Fruit fly (Drosophila melanogaster) whole organism: ENCODE results near the gene CG32354.

Experiments used
- CG8478 ChIP-seq: fragments of >200 bp; optimal IDR thresholded peaks from 2 replicates; lab custom pipeline; 2018; ENCODE audit warnings: inconsistent platforms
- pan ChIP-seq: fragments of >200 bp; optimal IDR thresholded peaks from 2 replicates; lab custom pipeline; 2017
- psq ChIP-seq: fragments of >200 bp; optimal IDR thresholded peaks from 2 replicates; lab custom pipeline; 2017
- usp ChIP-seq: fragments of >200 bp; optimal IDR thresholded peaks from 2 replicates; lab custom pipeline; 2017; ENCODE audit warnings: missing biosample characterization, missing genetic modification characterization, mixed read lengths

DNA sequence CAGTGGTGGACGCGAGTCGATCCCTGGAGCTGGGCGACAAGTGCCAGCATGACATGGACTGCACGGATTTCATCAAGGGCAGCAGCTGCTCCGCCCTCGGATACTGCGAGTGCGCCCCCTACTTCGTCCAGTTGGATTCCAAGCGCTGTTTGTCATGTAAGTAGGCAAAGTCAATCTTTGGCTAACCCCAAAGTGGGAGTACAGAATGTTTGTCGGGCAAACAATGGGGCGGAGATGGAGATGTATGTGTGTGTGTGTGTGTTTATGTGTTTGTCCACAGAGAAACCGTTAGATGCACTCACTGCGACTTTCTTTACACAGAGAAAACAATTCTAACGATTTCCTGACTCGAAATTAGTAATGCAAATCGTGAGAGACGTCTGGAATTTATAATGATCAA, 42.8 kb downstream of the CG32354 start:
- TF ChIP-seq pan (lab: Kevin White, UChicago) (no peak), usp (GFP tag; lab: Kevin White, UChicago) (no peak), psq (lab: Kevin White, UChicago) (no peak), CG8478 (no peak)
